Worm (Caenorhabditis elegans): Measurements from ENCODE around the gene usp-33.

DNA sequence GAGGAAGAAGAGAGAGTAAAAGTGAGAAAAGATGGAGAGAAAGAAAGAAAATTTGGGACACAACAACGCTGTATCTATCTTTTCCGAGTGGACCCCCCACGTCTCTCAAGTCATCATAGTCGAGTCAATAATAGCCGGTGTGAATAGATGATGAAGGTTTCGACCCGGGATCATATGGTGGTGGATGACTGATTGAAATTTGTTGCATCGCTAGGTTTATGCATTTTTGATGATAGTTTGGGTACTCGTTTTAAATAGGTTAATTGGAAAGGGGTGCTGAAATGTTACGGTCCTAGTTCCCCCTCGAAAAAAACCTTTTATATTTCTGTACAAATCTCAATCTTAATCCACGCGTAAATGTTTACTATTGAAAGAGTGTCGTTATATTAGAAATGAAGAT lies 35.6 kb upstream of the usp-33 start:
- TF ChIP-seq ztf-11 (tag; optimal IDR thresholded peaks at IDR 0.05) = no peak
- TF ChIP-seq nhr-237 (tag; optimal IDR thresholded peaks at IDR 0.05) = no peak
- no peak for TF ChIP-seq ama-1 (optimal IDR thresholded peaks at IDR 0.05)
- TF ChIP-seq blmp-1 (tag; optimal IDR thresholded peaks at IDR 0.05) = no peak
- TF ChIP-seq mdl-1 (tag; optimal IDR thresholded peaks at IDR 0.05) = no peak
